Worm (Caenorhabditis elegans) whole organism, young adult: Measurements from ENCODE around the gene D1046.18.

Experiments
- B0035.1 ChIP-seq: sonication (generic microtip); optimal IDR thresholded peaks from 2 replicates; lab custom pipeline; 2016; ENCODE audit warnings: missing genetic modification characterization, mild to moderate bottlenecking, missing compliant biosample characterization, missing genotype, missing genetic modification reagents
- B0336.3 ChIP-seq: fragments of 200-800 bp; sonication (Bioruptor generic); IDR thresholded peaks from 2 replicates; pipeline ENCODE4 v1.3.6; 2022; ENCODE audit warnings: missing genetic modification characterization, missing compliant biosample characterization
- C06A6.2 ChIP-seq: fragments of 200-800 bp; sonication (Bioruptor generic); conservative IDR thresholded peaks from 2 replicates; pipeline ENCODE4 v1.3.6; 2022; ENCODE audit warnings: missing genetic modification characterization, missing compliant biosample characterization
- D2030.7 ChIP-seq: fragments of 200-800 bp; sonication (Bioruptor generic); IDR thresholded peaks from 2 replicates; pipeline ENCODE4 v1.3.6; 2022; ENCODE audit warnings: missing genetic modification reagents, missing genetic modification characterization, missing compliant biosample characterization
- F23B12.7 ChIP-seq: sonication (generic microtip); optimal IDR thresholded peaks from 2 replicates; lab custom pipeline; 2017; ENCODE audit warnings: missing genetic modification characterization, mild to moderate bottlenecking, missing compliant biosample characterization, antibody characterized with exemption, moderate library complexity; ENCODE audit not compliant: insufficient read depth
- F33H1.4 ChIP-seq: fragments of 200-800 bp; sonication (Bioruptor generic); IDR thresholded peaks from 2 replicates; pipeline ENCODE4 v1.3.6; 2022; ENCODE audit warnings: missing genetic modification reagents, missing genetic modification characterization, missing compliant biosample characterization
- F37B4.10 ChIP-seq: fragments of 200-800 bp; sonication (Bioruptor generic); IDR thresholded peaks from 2 replicates; pipeline ENCODE4 v1.3.6; 2022; ENCODE audit warnings: missing genetic modification characterization, missing compliant biosample characterization
- F39B2.1 ChIP-seq: fragments of 200-800 bp; sonication (Bioruptor generic); IDR thresholded peaks from 2 replicates; pipeline ENCODE4 v1.3.6; 2022; ENCODE audit warnings: missing genetic modification reagents, missing genetic modification characterization, missing compliant biosample characterization
- Y95B8A.8 ChIP-seq: fragments of 200-800 bp; sonication (Bioruptor generic); IDR thresholded peaks from 2 replicates; pipeline ENCODE4 v1.3.6; 2022; ENCODE audit warnings: missing genetic modification reagents, missing genetic modification characterization, missing compliant biosample characterization
- ZK185.1 ChIP-seq: sonication (generic microtip); optimal IDR thresholded peaks from 2 replicates; lab custom pipeline; 2016; ENCODE audit warnings: mild to moderate bottlenecking, missing genetic modification characterization, missing compliant biosample characterization; ENCODE audit not compliant: poor library complexity, severe bottlenecking
- akir-1 ChIP-seq: fragments of 200-800 bp; sonication (Bioruptor generic); optimal IDR thresholded peaks from 2 replicates; lab custom pipeline; 2018; ENCODE audit warnings: mild to moderate bottlenecking, missing genetic modification characterization, moderate library complexity, missing compliant biosample characterization
- attf-5 ChIP-seq: fragments of 200-800 bp; sonication (Bioruptor generic); optimal IDR thresholded peaks from 2 replicates; lab custom pipeline; 2018; ENCODE audit warnings: mild to moderate bottlenecking, missing genetic modification characterization, missing compliant biosample characterization
- ceh-40 ChIP-seq: fragments of 200-800 bp; sonication (Bioruptor generic); IDR thresholded peaks from 2 replicates; pipeline ENCODE4 v1.3.6; 2022; ENCODE audit warnings: missing genetic modification characterization, missing compliant biosample characterization
- dox-1 ChIP-seq: fragments of 200-800 bp; sonication (Bioruptor generic); IDR thresholded peaks from 2 replicates; pipeline ENCODE4 v1.3.6; 2022; ENCODE audit warnings: missing genetic modification reagents, missing genetic modification characterization, missing compliant biosample characterization
- dpl-1 ChIP-seq: fragments of 150-350 bp; optimal IDR thresholded peaks from 2 replicates; lab custom pipeline; 2014; ENCODE audit warnings: missing biosample characterization, missing genetic modification reagents, missing genetic modification characterization
- efl-1 ChIP-seq: fragments of 150-350 bp; optimal IDR thresholded peaks from 2 replicates; lab custom pipeline; 2014; ENCODE audit warnings: missing biosample characterization, missing genetic modification reagents, missing genetic modification characterization
- ekl-4 ChIP-seq: fragments of 200-800 bp; sonication (Bioruptor generic); IDR thresholded peaks from 2 replicates; pipeline ENCODE4 v1.3.6; 2022; ENCODE audit warnings: missing genetic modification reagents, missing genetic modification characterization, missing compliant biosample characterization
- gei-17 ChIP-seq: fragments of 200-800 bp; sonication (Bioruptor generic); optimal IDR thresholded peaks from 2 replicates; lab custom pipeline; 2018; ENCODE audit warnings: mild to moderate bottlenecking, missing genetic modification characterization, missing compliant biosample characterization
- him-1 ChIP-seq: sonication (generic microtip); optimal IDR thresholded peaks from 2 replicates; lab custom pipeline; 2016; ENCODE audit warnings: missing genotype, missing genetic modification reagents, missing genetic modification characterization, missing compliant biosample characterization
- hmg-1.2 ChIP-seq: fragments of 200-800 bp; sonication (Bioruptor generic); IDR thresholded peaks from 2 replicates; pipeline ENCODE4 v1.3.6; 2022; ENCODE audit warnings: missing genetic modification reagents, missing genetic modification characterization, missing compliant biosample characterization
- hsf-1 ChIP-seq: fragments of 200-800 bp; sonication (Bioruptor generic); IDR thresholded peaks from 2 replicates; pipeline ENCODE4 v1.3.6; 2022; ENCODE audit warnings: missing genetic modification reagents, missing genetic modification characterization, missing compliant biosample characterization
- let-526 ChIP-seq: fragments of 200-800 bp; sonication (Bioruptor generic); IDR thresholded peaks from 2 replicates; pipeline ENCODE4 v1.3.6; 2022; ENCODE audit warnings: missing genetic modification reagents, missing genetic modification characterization, missing compliant biosample characterization
- let-607 ChIP-seq, 2 experiments: fragments of 200-800 bp in 1 of 2; sonication (Bioruptor generic) in 1 of 2; sonication (generic microtip) in 1 of 2; optimal IDR thresholded peaks; 2 replicates each; lab custom pipeline; 2016 to 2018; ENCODE audit warnings: mild to moderate bottlenecking in 2 of 2, missing compliant biosample characterization in 2 of 2, missing genetic modification characterization in 2 of 2, moderate library complexity in 2 of 2, missing genotype in 1 of 2
- lin-26 ChIP-seq: fragments of 200-800 bp; sonication (Bioruptor generic); IDR thresholded peaks from 2 replicates; pipeline ENCODE4 v1.3.6; 2022; ENCODE audit warnings: missing genetic modification reagents, missing genetic modification characterization, missing compliant biosample characterization
- lin-35 ChIP-seq, 3 experiments: fragments of 150-350 bp in 2 of 3; sonication (generic microtip) in 1 of 3; optimal IDR thresholded peaks; 2 replicates each; lab custom pipeline; 2014 to 2018; ENCODE audit warnings: missing biosample characterization in 3 of 3, missing genetic modification characterization in 3 of 3, missing genetic modification reagents in 3 of 3
- lin-40 ChIP-seq: sonication (generic microtip); optimal IDR thresholded peaks from 2 replicates; lab custom pipeline; 2016; ENCODE audit warnings: missing genetic modification characterization, mild to moderate bottlenecking, missing compliant biosample characterization, missing genotype, missing genetic modification reagents
- lin-54 ChIP-seq: fragments of 200-800 bp; sonication (Bioruptor generic); optimal IDR thresholded peaks from 2 replicates; lab custom pipeline; 2018; ENCODE audit warnings: mild to moderate bottlenecking, missing genetic modification characterization, missing compliant biosample characterization
- lsl-1 ChIP-seq: fragments of 200-800 bp; sonication (Bioruptor generic); optimal IDR thresholded peaks from 2 replicates; lab custom pipeline; 2018; ENCODE audit warnings: mild to moderate bottlenecking, missing genetic modification characterization, moderate library complexity, missing compliant biosample characterization
- lsy-27 ChIP-seq: sonication (generic microtip); optimal IDR thresholded peaks from 2 replicates; lab custom pipeline; 2017; ENCODE audit warnings: missing genetic modification characterization, mild to moderate bottlenecking, missing compliant biosample characterization, antibody characterized with exemption, missing genotype, borderline replicate concordance; ENCODE audit not compliant: insufficient read depth
- madf-10 ChIP-seq: sonication (generic microtip); optimal IDR thresholded peaks from 2 replicates; lab custom pipeline; 2016; ENCODE audit warnings: mild to moderate bottlenecking, missing genetic modification characterization, missing compliant biosample characterization
- madf-6 ChIP-seq: fragments of 200-800 bp; sonication (Bioruptor generic); IDR thresholded peaks from 2 replicates; pipeline ENCODE4 v1.3.6; 2022; ENCODE audit warnings: missing genetic modification reagents, missing genetic modification characterization, missing compliant biosample characterization
- mel-28 ChIP-seq: sonication (generic microtip); optimal IDR thresholded peaks from 2 replicates; lab custom pipeline; 2016; ENCODE audit warnings: borderline replicate concordance, mild to moderate bottlenecking, missing genetic modification characterization, missing compliant biosample characterization
- nfya-2 ChIP-seq: fragments of 200-800 bp; sonication (Bioruptor generic); IDR thresholded peaks from 2 replicates; pipeline ENCODE4 v1.3.6; 2022; ENCODE audit warnings: missing genetic modification reagents, missing genetic modification characterization, missing compliant biosample characterization
- nfyb-1 ChIP-seq: fragments of 200-800 bp; sonication (Bioruptor generic); IDR thresholded peaks from 2 replicates; pipeline ENCODE4 v1.3.6; 2022; ENCODE audit warnings: missing genetic modification reagents, missing genetic modification characterization, missing compliant biosample characterization
- nhr-27 ChIP-seq: fragments of 200-800 bp; sonication (Bioruptor generic); optimal IDR thresholded peaks from 2 replicates; lab custom pipeline; 2018; ENCODE audit warnings: mild to moderate bottlenecking, missing genetic modification characterization, moderate library complexity, missing compliant biosample characterization
- pha-4 ChIP-seq: fragments of 150-350 bp; sonication (generic microtip); optimal IDR thresholded peaks from 2 replicates; lab custom pipeline; 2014; ENCODE audit warnings: missing biosample characterization, missing genetic modification reagents, missing genetic modification characterization
- snpc-1.3 ChIP-seq: sonication (generic microtip); optimal IDR thresholded peaks from 2 replicates; lab custom pipeline; 2017; ENCODE audit warnings: missing genetic modification characterization, mild to moderate bottlenecking, missing compliant biosample characterization, antibody characterized with exemption, moderate library complexity, missing genotype, missing genetic modification reagents; ENCODE audit not compliant: insufficient read depth
- snpc-3.4 ChIP-seq: sonication (generic microtip); optimal IDR thresholded peaks from 2 replicates; lab custom pipeline; 2017; ENCODE audit warnings: missing genetic modification characterization, mild to moderate bottlenecking, missing compliant biosample characterization, antibody characterized with exemption, moderate library complexity, missing genotype, missing genetic modification reagents
- tbp1 ChIP-seq: fragments of 200-800 bp; sonication (Bioruptor generic); optimal IDR thresholded peaks from 2 replicates; lab custom pipeline; 2018; ENCODE audit warnings: mild to moderate bottlenecking, missing genetic modification characterization, missing compliant biosample characterization
- tlf-1 ChIP-seq: fragments of 200-800 bp; sonication (Bioruptor generic); optimal IDR thresholded peaks from 2 replicates; lab custom pipeline; 2018; ENCODE audit warnings: mild to moderate bottlenecking, missing genetic modification characterization, missing compliant biosample characterization
- unc-62 ChIP-seq: fragments of 150-350 bp; optimal IDR thresholded peaks from 2 replicates; lab custom pipeline; 2014; ENCODE audit warnings: missing biosample characterization, missing genetic modification reagents, missing genetic modification characterization
- ztf-18 ChIP-seq: sonication (generic microtip); optimal IDR thresholded peaks from 2 replicates; lab custom pipeline; 2016; ENCODE audit warnings: missing genotype, mild to moderate bottlenecking, missing genetic modification characterization, missing compliant biosample characterization
- ztf-25 ChIP-seq: fragments of 200-800 bp; sonication (Bioruptor generic); IDR thresholded peaks from 2 replicates; pipeline ENCODE4 v1.3.6; 2022; ENCODE audit warnings: missing genetic modification reagents, missing genetic modification characterization, missing compliant biosample characterization
- ztf-3 ChIP-seq: fragments of 200-800 bp; sonication (Bioruptor generic); optimal IDR thresholded peaks from 2 replicates; lab custom pipeline; 2018; ENCODE audit warnings: mild to moderate bottlenecking, missing genetic modification characterization, missing compliant biosample characterization

The D1046.18 gene

DNA sequence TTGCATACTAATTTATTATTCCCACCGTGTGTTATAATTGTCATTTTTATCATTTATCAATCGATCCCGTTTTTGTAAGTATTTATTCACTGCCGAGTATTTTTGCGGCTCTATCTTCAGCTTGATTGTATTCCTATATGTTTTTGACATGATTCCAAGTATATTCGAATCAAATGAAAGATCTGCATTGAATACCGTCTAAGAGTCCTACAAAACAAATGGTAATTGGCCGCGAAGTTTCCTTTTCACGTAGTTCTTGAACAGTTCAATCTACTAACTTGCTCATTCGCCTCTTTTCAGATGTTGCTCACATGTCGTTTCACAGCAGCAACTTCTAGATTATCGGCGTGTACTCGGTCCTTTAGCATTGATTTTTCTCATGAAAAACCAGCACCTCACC, 37.5 kb upstream of the D1046.18 start, which contains the start of gene C27B7.2:
TSS of gene C27B7.2 (plus strand) at position 301 of the 400 bp plus-strand sequence.
- TF ChIP-seq lin-26 (GFP tag; lab: Robert Waterston, UW) = 0 out of 2 replicates have a peak, but pooled peaks have one; percentile 9
- peak; percentile 29; the same call in 1 of the 2 replicates for TF ChIP-seq madf-6
- TF ChIP-seq Y95B8A.8 (GFP tag; lab: Robert Waterston, UW) = 0 out of 2 replicates have a peak, but pooled peaks have one; percentile 21
- no peak for TF ChIP-seq unc-62 (GFP tag; lab: Kevin White, UChicago)

DNA sequence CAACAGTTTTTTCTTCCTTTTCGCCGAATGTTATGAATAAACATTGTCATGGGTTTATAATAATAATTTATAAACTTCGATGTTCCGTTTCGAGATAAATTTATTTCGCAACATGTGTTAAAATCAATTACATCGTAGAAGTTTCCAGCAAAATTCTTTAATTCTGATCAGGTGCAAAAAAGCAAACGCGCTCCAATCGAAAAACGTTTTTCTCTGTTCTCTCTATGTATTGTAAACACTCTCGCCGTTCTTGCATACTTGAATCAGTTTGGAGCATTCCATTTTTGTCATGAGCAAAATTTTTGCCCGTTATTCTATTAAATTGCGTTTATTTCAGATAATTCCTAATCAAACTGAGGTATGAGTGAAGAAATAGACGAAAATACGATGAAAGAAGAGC, 36.3 kb upstream of the D1046.18 start, which contains the start of gene rad-54.L2:
TSS of gene rad-54.L2 (plus strand) at position 332 of the 400 bp plus-strand sequence.
- TF ChIP-seq snpc-1.3 (no peak), F23B12.7 (tag; lab: Kevin White, UChicago) (peak; percentile 50), lsy-27 (no peak), lsl-1 (GFP tag; lab: Kevin White, UChicago) (peak; percentile 33), B0035.1 (no peak), dpl-1 (GFP tag; lab: Kevin White, UChicago) (no peak), F39B2.1 (GFP tag; lab: Robert Waterston, UW) (0 out of 2 replicates have a peak, but pooled peaks have one; percentile 26), ztf-18 (tag; lab: Kevin White, UChicago) (peak; percentile 65), akir-1 (no peak), nfya-2 (no peak), pha-4 (tag; lab: Kevin White, UChicago) (peak; percentile 91), let-526 (GFP tag; lab: Robert Waterston, UW) (no peak), mel-28 (tag; lab: Kevin White, UChicago) (no peak), tbp1 (GFP tag; lab: Kevin White, UChicago) (peak; percentile 17), lin-26 (GFP tag; lab: Robert Waterston, UW) (no peak), hsf-1 (GFP tag; lab: Robert Waterston, UW) (peak; percentile 84), efl-1 (no peak), madf-6 (peak; percentile 46; the same call in 1 of the 2 replicates), F33H1.4 (GFP tag; lab: Robert Waterston, UW) (peak; percentile 33; the same call in 1 of the 2 replicates), attf-5 (GFP tag; lab: Kevin White, UChicago) (peak; percentile 78), lin-40 (tag; lab: Kevin White, UChicago) (peak; percentile 48), gei-17 (GFP tag; lab: Kevin White, UChicago) (no peak), ceh-40 (no peak), B0336.3 (GFP tag; lab: Robert Waterston, UW) (no peak), ZK185.1 (tag; lab: Kevin White, UChicago) (no peak), nfyb-1 (peak; percentile 59; the same call in 1 of the 2 replicates), tlf-1 (GFP tag; lab: Kevin White, UChicago) (peak; percentile 51), snpc-3.4 (tag; lab: Kevin White, UChicago) (peak; percentile 36), let-607 (tag; optimal IDR thresholded peaks at IDR 0.05; lab: Kevin White, UChicago) (no peak), ztf-25 (no peak), hmg-1.2 (GFP tag; lab: Robert Waterston, UW) (peak; percentile 69; the same call in 1 of the 2 replicates), him-1 (tag; lab: Kevin White, UChicago) (no peak), ztf-3 (no peak), nhr-27 (tag; lab: Kevin White, UChicago) (no peak), C06A6.2 (no peak), dox-1 (GFP tag; lab: Robert Waterston, UW) (0 out of 2 replicates have a peak, but pooled peaks have one; percentile 14), lin-54 (peak; percentile 37), D2030.7 (GFP tag; lab: Robert Waterston, UW) (no peak; the same call in 1 of the 2 replicates), F37B4.10 (GFP tag; lab: Robert Waterston, UW) (no peak), ekl-4 (GFP tag; lab: Robert Waterston, UW) (peak; percentile 68; the same call in 1 of the 2 replicates), madf-10 (tag; lab: Kevin White, UChicago) (peak; percentile 45), lin-35 (GFP tag; optimal IDR thresholded peaks at IDR 0.05; lab: Kevin White, UChicago) (peak in 1 of 3 experiments; percentile 34)
